Worm (Caenorhabditis elegans) whole organism, late embryonic: ENCODE data around the gene glb-25.

ENCODE experiments used
- C08G9.2 ChIP-seq: sonication (generic microtip); optimal IDR thresholded peaks from 2 replicates; lab custom pipeline; 2016; ENCODE audit warnings: mild to moderate bottlenecking, missing genetic modification characterization, moderate library complexity, missing compliant biosample characterization
- ahr-1 ChIP-seq: sonication (generic microtip); optimal IDR thresholded peaks from 2 replicates; lab custom pipeline; 2016; ENCODE audit warnings: missing genetic modification characterization, missing compliant biosample characterization
- ceh-14 ChIP-seq: sonication (generic microtip); optimal IDR thresholded peaks from 2 replicates; lab custom pipeline; 2016; ENCODE audit warnings: missing genotype, missing genetic modification characterization, missing compliant biosample characterization
- ceh-18 ChIP-seq: sonication (generic microtip); optimal IDR thresholded peaks from 2 replicates; lab custom pipeline; 2016; ENCODE audit warnings: missing genetic modification characterization, missing compliant biosample characterization
- ceh-2 ChIP-seq: sonication (generic microtip); optimal IDR thresholded peaks from 2 replicates; lab custom pipeline; 2016; ENCODE audit warnings: missing genotype, missing genetic modification characterization, missing compliant biosample characterization
- ceh-24 ChIP-seq: sonication (generic microtip); optimal IDR thresholded peaks from 2 replicates; lab custom pipeline; 2016; ENCODE audit warnings: mild to moderate bottlenecking, missing genetic modification characterization, missing compliant biosample characterization
- ceh-31 ChIP-seq: sonication (generic microtip); optimal IDR thresholded peaks from 2 replicates; lab custom pipeline; 2016; ENCODE audit warnings: missing genetic modification characterization, missing compliant biosample characterization
- ceh-45 ChIP-seq: fragments of 200-800 bp; sonication (Bioruptor generic); IDR thresholded peaks from 2 replicates; pipeline ENCODE4 v1.3.6; 2022; ENCODE audit warnings: missing genetic modification reagents, missing genetic modification characterization, missing compliant biosample characterization
- ceh-48 ChIP-seq: sonication (generic microtip); optimal IDR thresholded peaks from 2 replicates; lab custom pipeline; 2016; ENCODE audit warnings: missing genetic modification characterization, inconsistent platforms, missing compliant biosample characterization
- ceh-9 ChIP-seq: sonication (generic microtip); optimal IDR thresholded peaks from 2 replicates; lab custom pipeline; 2016; ENCODE audit warnings: mild to moderate bottlenecking, missing genetic modification characterization, inconsistent platforms, missing compliant biosample characterization
- dmd-4 ChIP-seq: sonication (generic microtip); optimal IDR thresholded peaks from 2 replicates; lab custom pipeline; 2016; ENCODE audit warnings: borderline replicate concordance, missing genetic modification characterization, missing compliant biosample characterization
- dve-1 ChIP-seq: sonication (generic microtip); optimal IDR thresholded peaks from 2 replicates; lab custom pipeline; 2017; ENCODE audit warnings: antibody characterized with exemption, mild to moderate bottlenecking, missing genetic modification characterization, missing compliant biosample characterization
- elt-2 ChIP-seq: sonication (generic microtip); optimal IDR thresholded peaks from 2 replicates; lab custom pipeline; 2016; ENCODE audit warnings: missing genetic modification reagents, missing genetic modification characterization, missing compliant biosample characterization
- elt-4 ChIP-seq: sonication (generic microtip); optimal IDR thresholded peaks from 2 replicates; lab custom pipeline; 2016; ENCODE audit warnings: missing genetic modification characterization, missing compliant biosample characterization
- ets-4 ChIP-seq: sonication (generic microtip); optimal IDR thresholded peaks from 2 replicates; lab custom pipeline; 2016; ENCODE audit warnings: missing genetic modification characterization, missing compliant biosample characterization
- fax-1 ChIP-seq: sonication (generic microtip); optimal IDR thresholded peaks from 2 replicates; lab custom pipeline; 2016; ENCODE audit warnings: missing genotype, missing genetic modification characterization, missing compliant biosample characterization
- fkh-10 ChIP-seq: fragments of 150-350 bp; optimal IDR thresholded peaks from 2 replicates; lab custom pipeline; 2014; ENCODE audit warnings: missing biosample characterization, missing genetic modification reagents, missing genetic modification characterization
- fkh-6 ChIP-seq: sonication (generic microtip); optimal IDR thresholded peaks from 2 replicates; lab custom pipeline; 2016; ENCODE audit warnings: missing genetic modification characterization, missing compliant biosample characterization
- gmeb-2 ChIP-seq: sonication (generic microtip); optimal IDR thresholded peaks from 2 replicates; lab custom pipeline; 2016; ENCODE audit warnings: missing genetic modification characterization, inconsistent platforms, missing compliant biosample characterization
- hlh-13 ChIP-seq: fragments of 200-800 bp; sonication (Bioruptor generic); optimal IDR thresholded peaks from 2 replicates; lab custom pipeline; 2018; ENCODE audit warnings: mild to moderate bottlenecking, missing genetic modification characterization, missing compliant biosample characterization
- hlh-15 ChIP-seq: sonication (generic microtip); optimal IDR thresholded peaks from 2 replicates; lab custom pipeline; 2016; ENCODE audit warnings: missing genetic modification characterization, missing compliant biosample characterization
- hlh-30 ChIP-seq: sonication (generic microtip); optimal IDR thresholded peaks from 2 replicates; lab custom pipeline; 2017; ENCODE audit warnings: antibody characterized with exemption, missing genetic modification characterization, missing compliant biosample characterization; ENCODE audit not compliant: insufficient read depth
- hlh-6 ChIP-seq: sonication (generic microtip); optimal IDR thresholded peaks from 2 replicates; lab custom pipeline; 2016; ENCODE audit warnings: missing genotype, missing genetic modification characterization, missing compliant biosample characterization
- lin-11 ChIP-seq: fragments of 200-800 bp; sonication (Bioruptor generic); optimal IDR thresholded peaks from 2 replicates; lab custom pipeline; 2018; ENCODE audit warnings: mild to moderate bottlenecking, missing genetic modification characterization, missing compliant biosample characterization
- madf-2 ChIP-seq: sonication (generic microtip); optimal IDR thresholded peaks from 2 replicates; lab custom pipeline; 2017; ENCODE audit warnings: missing genetic modification characterization, missing compliant biosample characterization
- mec-3 ChIP-seq: sonication (generic microtip); optimal IDR thresholded peaks from 2 replicates; lab custom pipeline; 2016; ENCODE audit warnings: borderline replicate concordance, missing genetic modification characterization, missing compliant biosample characterization
- nfya-1 ChIP-seq: sonication (generic microtip); optimal IDR thresholded peaks from 2 replicates; lab custom pipeline; 2017; ENCODE audit warnings: missing genetic modification characterization, mild to moderate bottlenecking, missing compliant biosample characterization, antibody characterized with exemption, moderate library complexity
- nhr-232 ChIP-seq: sonication (generic microtip); optimal IDR thresholded peaks from 2 replicates; lab custom pipeline; 2016; ENCODE audit warnings: missing genetic modification characterization, missing compliant biosample characterization
- npax-4 ChIP-seq: sonication (generic microtip); optimal IDR thresholded peaks from 2 replicates; lab custom pipeline; 2016; ENCODE audit warnings: missing genetic modification characterization, missing compliant biosample characterization
- pag-3 ChIP-seq: sonication (generic microtip); optimal IDR thresholded peaks from 2 replicates; lab custom pipeline; 2016; ENCODE audit warnings: missing compliant biosample characterization, missing genetic modification characterization, borderline replicate concordance
- pax-1 ChIP-seq: fragments of 150-350 bp; optimal IDR thresholded peaks from 2 replicates; lab custom pipeline; 2014; ENCODE audit warnings: missing biosample characterization, missing genetic modification characterization
- pha-2 ChIP-seq: sonication (generic microtip); optimal IDR thresholded peaks from 2 replicates; lab custom pipeline; 2017; ENCODE audit warnings: mild to moderate bottlenecking, missing genetic modification characterization, missing compliant biosample characterization
- pros-1 ChIP-seq: fragments of 150-350 bp; optimal IDR thresholded peaks from 2 replicates; lab custom pipeline; 2014; ENCODE audit warnings: missing biosample characterization, missing genetic modification reagents, missing genetic modification characterization
- sdc-2 ChIP-seq: sonication (generic microtip); optimal IDR thresholded peaks from 2 replicates; lab custom pipeline; 2016; ENCODE audit warnings: missing genotype, missing genetic modification characterization, missing compliant biosample characterization
- tbx-2 ChIP-seq: sonication (generic microtip); optimal IDR thresholded peaks from 2 replicates; lab custom pipeline; 2016; ENCODE audit warnings: missing genetic modification characterization, missing compliant biosample characterization
- tbx-7 ChIP-seq: sonication (generic microtip); optimal IDR thresholded peaks from 2 replicates; lab custom pipeline; 2016; ENCODE audit warnings: missing genotype, missing genetic modification characterization, missing compliant biosample characterization
- ttx-3 ChIP-seq: sonication (generic microtip); optimal IDR thresholded peaks from 2 replicates; lab custom pipeline; 2016; ENCODE audit warnings: missing genetic modification reagents, missing genetic modification characterization, missing compliant biosample characterization
- unc-42 ChIP-seq: sonication (generic microtip); optimal IDR thresholded peaks from 2 replicates; lab custom pipeline; 2016; ENCODE audit warnings: missing genotype, missing genetic modification characterization, missing compliant biosample characterization
- unc-55 ChIP-seq: sonication (generic microtip); optimal IDR thresholded peaks from 2 replicates; lab custom pipeline; 2017; ENCODE audit warnings: missing biosample characterization, missing genetic modification reagents, missing genetic modification characterization
- ztf-16 ChIP-seq: sonication (generic microtip); optimal IDR thresholded peaks from 2 replicates; lab custom pipeline; 2017; ENCODE audit warnings: missing genetic modification characterization, missing compliant biosample characterization

The glb-25 gene

DNA sequence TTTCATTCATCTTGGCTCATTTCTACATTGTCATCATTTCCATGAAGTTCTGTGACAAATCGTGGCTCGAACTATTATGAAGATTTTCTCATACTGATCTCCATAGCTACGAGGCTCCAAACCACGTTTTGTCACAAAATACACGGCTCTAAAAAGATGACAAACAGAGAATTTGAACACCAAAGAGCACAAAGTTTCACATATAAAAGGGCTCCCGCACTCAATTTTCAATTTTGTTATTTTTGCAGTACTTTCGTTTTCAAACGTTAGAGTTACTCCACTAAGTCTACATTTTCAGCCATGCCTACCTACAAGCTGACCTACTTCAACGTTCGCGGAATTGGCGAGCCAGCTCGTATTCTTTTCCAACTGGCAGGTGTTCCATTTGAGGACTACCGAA is 16.7 kb upstream of the glb-25 start, which contains the start of gene gst-37:
TSS of gene gst-37 (plus strand) at position 301 of the 400 bp plus-strand sequence.
- TF ChIP-seq sdc-2 = no peak
- no peak for TF ChIP-seq C08G9.2 (tag; lab: Kevin White, UChicago)
- no peak for TF ChIP-seq dmd-4 (tag; lab: Kevin White, UChicago)
- no peak for TF ChIP-seq ceh-9 (tag; lab: Kevin White, UChicago)
- no peak for TF ChIP-seq pha-2 (tag; lab: Kevin White, UChicago)
- no peak for TF ChIP-seq lin-11
- no peak for TF ChIP-seq hlh-13
- TF ChIP-seq pax-1 = no peak
- no peak for TF ChIP-seq fkh-10
- TF ChIP-seq hlh-6 = no peak
- no peak for TF ChIP-seq fkh-6 (tag; lab: Kevin White, UChicago)
- TF ChIP-seq ceh-18 (tag; lab: Kevin White, UChicago) = no peak
- TF ChIP-seq dve-1 (tag; lab: Kevin White, UChicago) = no peak

DNA sequence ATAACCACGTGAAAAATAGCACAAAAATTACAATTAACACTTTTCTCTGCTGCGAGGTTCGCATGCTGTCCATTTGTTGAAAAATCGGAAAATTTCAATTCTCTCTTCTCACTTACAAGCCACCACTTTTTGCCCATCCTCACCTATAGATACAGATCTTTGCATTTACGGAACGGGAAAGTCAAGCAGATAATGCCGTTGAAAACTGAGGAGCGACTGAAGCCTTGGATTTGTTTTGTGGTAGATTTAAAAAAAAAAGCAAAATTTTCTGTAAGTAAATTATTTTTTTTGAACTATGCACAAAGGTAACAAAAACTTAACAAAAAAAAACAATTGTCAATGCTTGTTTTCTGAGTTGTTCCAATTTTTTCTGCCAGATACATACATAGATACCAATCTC is 12.6 kb upstream of the glb-25 start, which contains the start of gene T06A1.1:
TSS of gene T06A1.1 (minus strand) at position 101 of the 400 bp plus-strand sequence.
- TF ChIP-seq npax-4 (tag; lab: Kevin White, UChicago) (no peak), hlh-6 (no peak), nhr-232 (tag; lab: Kevin White, UChicago) (no peak), tbx-7 (tag; lab: Kevin White, UChicago) (no peak), pros-1 (tag; lab: Kevin White, UChicago) (no peak), tbx-2 (tag; lab: Kevin White, UChicago) (no peak), fkh-6 (tag; lab: Kevin White, UChicago) (no peak), ets-4 (tag; lab: Kevin White, UChicago) (no peak), ahr-1 (no peak), nfya-1 (tag; lab: Kevin White, UChicago) (no peak), ceh-24 (no peak), ceh-45 (no peak), elt-2 (tag; lab: Kevin White, UChicago) (no peak), dve-1 (tag; lab: Kevin White, UChicago) (no peak), lin-11 (no peak), mec-3 (tag; lab: Kevin White, UChicago) (no peak), ceh-31 (tag; lab: Kevin White, UChicago) (no peak), C08G9.2 (tag; lab: Kevin White, UChicago) (no peak), ceh-48 (tag; lab: Kevin White, UChicago) (no peak)

DNA sequence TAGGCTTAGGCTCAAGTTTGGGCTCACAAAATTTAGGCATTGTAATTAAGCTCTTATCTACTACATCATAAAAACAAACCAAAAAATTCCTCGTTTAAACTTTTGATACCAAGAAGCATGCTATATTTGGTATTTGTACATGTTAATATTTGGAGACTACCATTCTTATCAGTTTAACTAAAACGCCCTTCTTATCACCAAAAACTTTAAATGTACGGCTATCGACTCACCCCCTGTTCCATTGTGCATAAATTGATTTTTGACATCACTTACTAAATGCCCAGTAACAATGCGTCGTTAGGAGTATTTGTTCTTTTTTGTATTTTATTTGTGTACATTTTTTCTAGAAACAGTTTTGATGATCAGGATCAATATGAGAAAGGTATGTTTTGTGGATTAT is 11.0 kb upstream of the glb-25 start, which contains the start of gene T06A1.5:
TSS of gene T06A1.5 (plus strand) at position 209 of the 400 bp plus-strand sequence.
- peak; percentile 70 for TF ChIP-seq elt-2 (tag; lab: Kevin White, UChicago)
- no peak for TF ChIP-seq unc-55 (GFP tag; lab: Kevin White, UChicago)
- TF ChIP-seq, all 69 proteins: peak for 1

DNA sequence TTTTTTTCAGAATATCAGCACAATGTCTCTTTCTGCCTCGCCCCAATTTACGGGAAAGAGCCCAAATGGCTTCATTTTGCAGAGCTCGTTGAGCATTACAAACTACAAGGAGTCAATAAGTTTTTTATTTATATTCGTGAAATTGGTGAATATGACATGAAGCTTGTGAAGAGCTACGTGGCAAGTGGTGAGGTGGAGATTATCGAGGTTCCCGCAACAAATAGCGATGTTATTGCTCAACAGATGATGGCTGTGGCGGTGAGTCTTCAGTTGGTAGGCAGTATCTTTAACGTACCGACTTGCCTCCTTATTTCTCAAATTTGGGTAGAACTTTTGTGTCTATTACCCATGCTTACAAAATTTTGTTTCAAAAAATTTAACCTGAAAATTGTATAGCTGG is 9.6 kb upstream of the glb-25 start:
- TF ChIP-seq madf-2 (tag; lab: Kevin White, UChicago) (no peak), ceh-2 (tag; lab: Kevin White, UChicago) (no peak), gmeb-2 (no peak), ztf-16 (tag; lab: Kevin White, UChicago) (no peak), fkh-6 (tag; lab: Kevin White, UChicago) (no peak), dmd-4 (tag; lab: Kevin White, UChicago) (no peak), elt-4 (tag; lab: Kevin White, UChicago) (no peak)

DNA sequence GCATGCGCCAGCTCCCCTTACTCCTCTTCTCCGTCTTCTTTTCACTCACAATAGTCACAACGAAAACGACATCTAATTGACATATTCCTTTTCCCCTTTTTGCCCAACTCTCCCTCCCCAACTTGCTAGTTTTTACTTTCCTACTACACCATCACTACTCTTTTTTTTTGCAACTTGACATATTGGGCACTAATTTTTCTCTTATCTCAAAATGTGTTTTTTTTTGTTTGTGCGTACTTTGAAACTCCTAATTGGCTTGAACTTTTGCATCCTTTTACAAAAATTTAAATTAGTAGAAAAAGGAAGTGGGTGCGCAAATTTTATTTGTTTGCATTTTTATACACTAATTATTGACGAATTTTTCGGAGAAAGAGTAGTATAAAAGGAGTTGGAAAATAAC is 2.6 kb upstream of the glb-25 start:
- TF ChIP-seq hlh-30 (tag; lab: Kevin White, UChicago) (no peak), unc-42 (tag; lab: Kevin White, UChicago) (peak; percentile 16), mec-3 (tag; lab: Kevin White, UChicago) (no peak), ceh-14 (tag; lab: Kevin White, UChicago) (no peak), ttx-3 (tag; lab: Kevin White, UChicago) (no peak), hlh-15 (tag; lab: Kevin White, UChicago) (no peak), pag-3 (tag; lab: Kevin White, UChicago) (no peak), fax-1 (tag; lab: Kevin White, UChicago) (no peak)
